Worm (Caenorhabditis elegans): ENCODE results near the gene C16B8.3.

The C16B8.3 gene

DNA sequence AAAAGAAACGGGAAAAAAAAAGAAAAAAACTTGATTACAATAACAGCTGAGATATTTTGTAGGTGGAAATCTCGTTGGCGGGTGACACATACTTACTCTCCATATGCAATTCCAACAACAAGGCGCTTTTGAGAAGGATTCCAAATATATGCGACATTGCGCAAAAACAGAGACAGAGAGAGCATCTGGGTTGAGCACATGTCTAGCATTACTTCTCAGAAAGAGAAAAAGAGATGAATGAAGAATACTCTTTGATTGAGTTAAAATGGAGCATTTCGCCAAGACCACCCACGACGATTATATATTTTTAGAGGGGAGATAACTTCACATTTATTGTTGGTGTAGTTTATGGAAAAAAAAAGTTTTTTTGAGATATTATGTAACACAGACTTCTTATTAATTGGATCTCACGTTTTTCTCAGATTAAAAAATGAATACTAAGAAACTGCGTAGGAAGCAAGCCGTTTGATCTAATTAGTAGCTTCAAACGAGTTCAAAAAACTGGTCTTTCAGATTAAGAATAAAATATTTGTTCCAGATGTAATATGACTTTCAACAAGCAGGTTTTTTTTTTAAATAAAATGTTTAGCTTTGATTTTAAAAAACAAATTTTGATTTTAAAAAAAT is 23.4 kb downstream of the C16B8.3 start (continued):
- peak; percentile 75 for TF ChIP-seq fkh-8 (tag; optimal IDR thresholded peaks at IDR 0.05)

DNA sequence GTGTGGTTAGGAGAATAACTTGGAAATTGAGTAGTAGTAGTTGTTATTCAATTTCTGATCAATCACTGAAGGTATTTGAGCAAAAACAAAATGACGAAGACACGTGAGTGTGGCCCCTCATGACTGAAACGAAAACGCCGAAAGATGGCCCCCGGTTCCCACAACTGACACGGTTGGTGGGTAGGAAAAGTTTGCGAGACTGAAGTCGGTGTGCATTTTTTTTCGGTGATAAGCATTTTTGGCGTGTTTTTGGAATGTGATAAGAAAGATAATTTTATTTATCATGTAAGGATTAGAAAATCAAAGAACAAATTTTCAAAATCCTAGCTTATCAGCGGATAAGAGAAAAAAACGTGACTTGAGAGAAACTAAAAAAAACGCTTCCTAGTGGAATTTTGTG is 24.4 kb downstream of the C16B8.3 start:
- peak; percentile 9 for TF ChIP-seq nhr-47 (tag; optimal IDR thresholded peaks at IDR 0.05)
- no peak for TF ChIP-seq lsy-2 (tag; optimal IDR thresholded peaks at IDR 0.05)
- TF ChIP-seq C04F5.9 (tag; optimal IDR thresholded peaks at IDR 0.05): no peak
- TF ChIP-seq dsc-1 (tag; optimal IDR thresholded peaks at IDR 0.05): peak; percentile 43
- TF ChIP-seq pag-3 (tag; optimal IDR thresholded peaks at IDR 0.05; ENCODE audit: borderline replicate concordance, insufficient read depth): no peak
- TF ChIP-seq nhr-71 (tag; optimal IDR thresholded peaks at IDR 0.05): peak; percentile 35
- TF ChIP-seq nhr-20 (tag; optimal IDR thresholded peaks at IDR 0.05): peak; percentile 39
- no peak for TF ChIP-seq elt-3 (tag; optimal IDR thresholded peaks at IDR 0.05)
- TF ChIP-seq nhr-19 (GFP tag; conservative IDR thresholded peaks at IDR 0.05): 0 out of 2 replicates have a peak, but pooled peaks have one; percentile 10
- peak; percentile 12 for TF ChIP-seq rnt-1 (tag; optimal IDR thresholded peaks at IDR 0.05)
- peak; percentile 26 for TF ChIP-seq lin-14 (GFP tag; optimal IDR thresholded peaks at IDR 0.05)
- TF ChIP-seq fkh-8 (tag; optimal IDR thresholded peaks at IDR 0.05): peak; percentile 50
- TF ChIP-seq ztf-4 (tag; optimal IDR thresholded peaks at IDR 0.05): peak; percentile 29
- no peak for TF ChIP-seq aly-2 (tag; optimal IDR thresholded peaks at IDR 0.05)
- TF ChIP-seq sup-37 (GFP tag; optimal IDR thresholded peaks at IDR 0.05): no peak
- TF ChIP-seq egl-27 (tag; optimal IDR thresholded peaks at IDR 0.05): no peak
- TF ChIP-seq zag-1 (tag; optimal IDR thresholded peaks at IDR 0.05): no peak
- peak; percentile 92 for TF ChIP-seq elt-2 (tag; optimal IDR thresholded peaks at IDR 0.05)
- TF ChIP-seq grh-1 (GFP tag; IDR thresholded peaks at IDR 0.05): no peak

ce11 chrX:3943213-3943612 is 25.2 kb downstream of the C16B8.3 start, which contains the start of gene ptp-4A2:
ptp-4A2 (minus strand) TSS chrX:3943313.
- no peak for TF ChIP-seq efl-1 (optimal IDR thresholded peaks at IDR 0.05)
- peak in 1 of 2 experiments; percentile 36 for TF ChIP-seq efl-1 (GFP tag; optimal IDR thresholded peaks at IDR 0.05 in 1 of 2)
- TF ChIP-seq swsn-7 (tag; optimal IDR thresholded peaks at IDR 0.05): no peak

ce11 chrX:3942267-3942666 is 26.2 kb downstream of the C16B8.3 start, which contains the start of gene T19D2.13:
T19D2.13 (minus strand) TSS chrX:3942367.
- TF ChIP-seq dsc-1 (tag; optimal IDR thresholded peaks at IDR 0.05): peak; percentile 21
- no peak for TF ChIP-seq tlp-1 (tag; optimal IDR thresholded peaks at IDR 0.05)
- TF ChIP-seq egl-27 (tag; optimal IDR thresholded peaks at IDR 0.05): no peak

DNA sequence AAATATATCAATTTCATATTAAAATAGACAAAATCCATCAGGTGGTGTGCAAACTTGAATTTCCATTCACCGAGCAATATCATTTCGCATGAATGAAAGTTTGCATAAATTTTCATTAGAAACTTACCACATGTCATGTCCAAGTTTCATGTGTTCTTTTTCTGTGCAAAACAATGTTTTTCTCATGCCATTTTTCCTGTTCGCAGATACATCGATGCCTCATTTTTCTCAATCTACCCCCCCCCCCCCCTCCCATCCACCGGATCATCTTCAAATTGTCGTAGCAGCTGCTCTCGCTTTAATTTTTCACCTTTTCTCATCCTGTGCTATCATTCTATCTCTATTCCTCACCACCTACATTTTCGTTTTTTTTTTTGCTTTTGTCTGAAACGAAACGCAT is 29.5 kb downstream of the C16B8.3 start, which contains the start of gene T19D2.3:
Gene T19D2.3, plus strand, starts transcription at position 301 of the 400 bp plus-strand sequence.
- no peak for TF ChIP-seq lsy-2 (tag; optimal IDR thresholded peaks at IDR 0.05)
- TF ChIP-seq hpl-2 (GFP tag; optimal IDR thresholded peaks at IDR 0.05): no peak
- TF ChIP-seq nhr-85 (tag): no peak
- no peak for TF ChIP-seq jun-1 (tag; optimal IDR thresholded peaks at IDR 0.05)
- TF ChIP-seq hlh-17 (GFP tag; optimal IDR thresholded peaks at IDR 0.05; ENCODE audit: borderline replicate concordance): no peak
- TF ChIP-seq ama-1 (optimal IDR thresholded peaks at IDR 0.05): no peak
- TF ChIP-seq isw-1 (GFP tag; IDR thresholded peaks at IDR 0.05): no peak
- TF ChIP-seq fos-1 (tag; optimal IDR thresholded peaks at IDR 0.05): no peak
- no peak for TF ChIP-seq F16B12.6 (tag; optimal IDR thresholded peaks at IDR 0.05)
- no peak for TF ChIP-seq mep-1 (tag; optimal IDR thresholded peaks at IDR 0.05)
- no peak for TF ChIP-seq sup-37 (GFP tag; optimal IDR thresholded peaks at IDR 0.05)
- no peak for TF ChIP-seq nhr-20 (tag; optimal IDR thresholded peaks at IDR 0.05)
- no peak for TF ChIP-seq nhr-19 (GFP tag; conservative IDR thresholded peaks at IDR 0.05)
- no peak for TF ChIP-seq blmp-1 (tag; optimal IDR thresholded peaks at IDR 0.05)
- no peak for TF ChIP-seq ztf-4 (tag; optimal IDR thresholded peaks at IDR 0.05)
- no peak for TF ChIP-seq vab-15 (tag; optimal IDR thresholded peaks at IDR 0.05)
- TF ChIP-seq unc-86 (tag; optimal IDR thresholded peaks at IDR 0.05): no peak
- TF ChIP-seq alr-1 (tag; optimal IDR thresholded peaks at IDR 0.05; ENCODE audit: borderline replicate concordance): no peak
